Worm (Caenorhabditis elegans): ENCODE data around the gene Y75B8A.8.

DNA sequence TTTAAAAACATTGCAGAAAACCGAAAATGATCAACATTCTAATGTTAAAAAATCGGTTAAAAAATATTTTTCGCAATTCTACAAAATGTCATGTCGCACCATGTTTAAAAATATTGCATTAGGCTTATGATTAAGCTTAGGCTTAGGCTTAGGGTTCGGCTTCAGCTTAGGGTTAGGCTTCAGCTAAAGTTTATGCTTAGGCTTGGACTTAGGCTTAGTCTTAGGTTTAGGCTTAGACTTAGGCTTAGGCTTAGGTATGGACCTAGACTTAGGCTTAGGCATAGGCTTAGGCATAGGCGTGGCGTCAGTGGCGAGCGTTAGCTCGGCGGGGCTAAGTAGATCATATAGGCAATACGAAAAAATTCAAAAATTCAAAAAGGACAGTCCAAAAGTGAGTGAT, 36.2 kb upstream of the Y75B8A.8 start:
- no peak for TF ChIP-seq ztf-22 (GFP tag; optimal IDR thresholded peaks at IDR 0.05)
- no peak for TF ChIP-seq ama-1 (optimal IDR thresholded peaks at IDR 0.05)
- no peak for TF ChIP-seq ama-1 (GFP tag; optimal IDR thresholded peaks at IDR 0.05)

Measured in whole organism, young adult.